Fruit fly (Drosophila melanogaster) whole organism, adult: Measurements from ENCODE around the gene CG7810.
A peak's percentile ranks its signal among the peaks of the same experiment; 100 is the strongest.

Experiments used
- CG14711 ChIP-seq: fragments of 200-800 bp; sonication (Bioruptor generic); optimal IDR thresholded peaks from 2 replicates; lab custom pipeline; 2018; ENCODE audit warnings: missing biosample characterization, mild to moderate bottlenecking, missing genetic modification characterization, moderate library complexity
- CG7045 ChIP-seq: fragments of 200-800 bp; sonication (Bioruptor generic); optimal IDR thresholded peaks from 2 replicates; lab custom pipeline; 2017; ENCODE audit warnings: missing biosample characterization, mild to moderate bottlenecking, missing genetic modification characterization
- cnc ChIP-seq, 2 experiments: fragments of >200 bp; optimal IDR thresholded peaks; 2 replicates each; lab custom pipeline; 2017
- ovo ChIP-seq: fragments of 200-800 bp; sonication (Bioruptor generic); optimal IDR thresholded peaks from 2 replicates; lab custom pipeline; 2016; ENCODE audit warnings: missing biosample characterization, missing genetic modification characterization

DNA sequence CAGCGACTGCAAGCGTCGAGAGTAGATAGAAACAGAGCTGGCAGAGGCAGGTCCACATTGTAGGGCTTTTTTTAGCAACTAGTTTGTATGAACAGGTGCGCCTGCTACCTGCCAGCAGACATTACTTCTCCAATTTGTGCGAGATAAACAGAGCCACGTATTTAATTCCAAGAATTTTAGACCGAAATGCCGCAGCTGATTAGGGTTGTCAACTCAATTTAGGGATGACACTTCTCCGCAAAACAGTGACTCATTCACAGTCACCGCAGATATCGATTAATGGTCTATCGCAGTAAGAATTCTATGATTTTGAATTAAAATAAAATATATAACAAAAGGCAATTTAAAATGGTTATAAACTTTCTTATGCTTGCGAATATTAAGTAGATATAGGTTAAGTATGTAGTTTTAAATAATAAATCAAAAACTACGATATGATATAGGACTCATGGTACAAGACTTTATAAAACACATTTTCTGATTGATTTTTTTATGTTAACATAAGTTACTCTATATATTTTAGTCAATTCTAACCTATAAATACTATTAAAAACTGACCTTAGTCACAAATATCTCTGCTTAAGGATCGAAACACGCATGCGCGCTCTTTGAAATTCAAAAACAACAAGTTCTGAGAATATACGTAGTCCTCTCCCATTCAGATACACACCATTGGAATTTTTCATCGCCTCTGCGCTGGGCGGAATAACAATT, 8.1 kb downstream of the CG7810 start, which contains the start of the genes wol and Scgalpha:
- TF ChIP-seq ovo (GFP tag; lab: Kevin White, UChicago) (no peak), cnc (optimal IDR thresholded peaks at IDR 0.05; lab: Kevin White, UChicago) (no peak), CG14711 (peak; percentile 97), CG7045 (GFP tag; lab: Kevin White, UChicago) (no peak)
